Fruit fly (Drosophila melanogaster) whole organism, embryonic: Measurements from ENCODE around the gene fred.

ENCODE experiments used
- Abd-B ChIP-seq: fragments of 200-800 bp; sonication (Bioruptor generic); optimal IDR thresholded peaks from 2 replicates; lab custom pipeline; 2018; ENCODE audit warnings: missing biosample characterization, mild to moderate bottlenecking, missing genetic modification characterization, moderate library complexity
- Aef1 ChIP-seq: fragments of 200-800 bp; sonication (Bioruptor generic); IDR thresholded peaks from 3 replicates; pipeline ENCODE4 v1.3.6; 2022; ENCODE audit warnings: missing biosample characterization, missing genetic modification characterization
- Atf3 ChIP-seq: fragments of 200-800 bp; sonication (Bioruptor generic); optimal IDR thresholded peaks from 3 replicates; lab custom pipeline; 2016; ENCODE audit warnings: missing biosample characterization, missing genetic modification characterization
- Bdp1 ChIP-seq: fragments of 200-800 bp; sonication (Bioruptor generic); optimal IDR thresholded peaks from 3 replicates; lab custom pipeline; 2016; ENCODE audit warnings: missing biosample characterization, missing genetic modification characterization
- C15 ChIP-seq: fragments of 200-800 bp; sonication (Bioruptor generic); IDR thresholded peaks from 3 replicates; pipeline ENCODE4 v1.3.6; 2022; ENCODE audit warnings: missing biosample characterization, missing genetic modification characterization
- CG1024 ChIP-seq: fragments of 200-800 bp; sonication (Bioruptor generic); IDR thresholded peaks from 2 replicates; pipeline ENCODE4 v1.3.6; 2022; ENCODE audit warnings: missing biosample characterization, missing genetic modification characterization
- CG1233 ChIP-seq: fragments of 200-800 bp; sonication (Bioruptor generic); optimal IDR thresholded peaks from 4 replicates; lab custom pipeline; 2018; ENCODE audit warnings: missing biosample characterization, mild to moderate bottlenecking, missing genetic modification characterization
- CG13424 ChIP-seq: fragments of 200-800 bp; sonication (Bioruptor generic); optimal IDR thresholded peaks from 2 replicates; lab custom pipeline; 2019; ENCODE audit warnings: missing biosample characterization, mild to moderate bottlenecking, missing genetic modification characterization, moderate library complexity
- CG14014 ChIP-seq: fragments of 200-800 bp; sonication (Bioruptor generic); IDR thresholded peaks from 2 replicates; pipeline ENCODE4 v1.3.6; 2022; ENCODE audit warnings: missing biosample characterization, missing genetic modification characterization
- CG15479 ChIP-seq: fragments of 200-800 bp; sonication (Bioruptor generic); optimal IDR thresholded peaks from 3 replicates; lab custom pipeline; 2019; ENCODE audit warnings: missing biosample characterization, mild to moderate bottlenecking, missing genetic modification characterization, moderate library complexity
- CG16863 ChIP-seq: fragments of 200-800 bp; sonication (Bioruptor generic); optimal IDR thresholded peaks from 3 replicates; lab custom pipeline; 2016; ENCODE audit warnings: missing biosample characterization, missing genetic modification characterization
- CG18011 ChIP-seq: fragments of 200-800 bp; sonication (Bioruptor generic); optimal IDR thresholded peaks from 2 replicates; lab custom pipeline; 2017; ENCODE audit warnings: missing biosample characterization, missing genetic modification characterization, mild to moderate bottlenecking, moderate library complexity, missing genotype
- CG32772 ChIP-seq: fragments of 200-800 bp; sonication (Bioruptor generic); IDR thresholded peaks from 2 replicates; pipeline ENCODE4 v1.3.6; 2022; ENCODE audit warnings: missing biosample characterization, missing genetic modification characterization
- CG33557 ChIP-seq: fragments of 200-800 bp; sonication (Bioruptor generic); optimal IDR thresholded peaks from 2 replicates; lab custom pipeline; 2019; ENCODE audit warnings: missing biosample characterization, mild to moderate bottlenecking, missing genetic modification characterization, moderate library complexity
- CG6854 ChIP-seq: fragments of 200-800 bp; sonication (Bioruptor generic); optimal IDR thresholded peaks from 3 replicates; lab custom pipeline; 2017; ENCODE audit warnings: missing biosample characterization, mild to moderate bottlenecking, missing genetic modification characterization
- CG8924 ChIP-seq: fragments of 200-800 bp; optimal IDR thresholded peaks from 3 replicates; lab custom pipeline; 2019; ENCODE audit warnings: missing biosample characterization, mild to moderate bottlenecking, missing genetic modification characterization, moderate library complexity
- CG9215 ChIP-seq: fragments of 200-800 bp; sonication (Bioruptor generic); IDR thresholded peaks from 2 replicates; pipeline ENCODE4 v1.3.6; 2022; ENCODE audit warnings: missing biosample characterization, missing genetic modification characterization
- Camta ChIP-seq: fragments of 200-800 bp; sonication (Bioruptor generic); optimal IDR thresholded peaks from 2 replicates; lab custom pipeline; 2016; ENCODE audit warnings: missing biosample characterization, missing genetic modification characterization
- E2f2 ChIP-seq: fragments of 200-800 bp; sonication (Bioruptor generic); IDR thresholded peaks from 2 replicates; pipeline ENCODE4 v1.3.6; 2022; ENCODE audit warnings: missing biosample characterization, missing genetic modification characterization
- Ets65A ChIP-seq: fragments of 200-800 bp; sonication (Bioruptor generic); peaks from one replicate; lab custom pipeline; 2016; ENCODE audit warnings: missing biosample characterization, missing genetic modification characterization
- Gug ChIP-seq: fragments of 200-800 bp; sonication (Bioruptor generic); IDR thresholded peaks from 4 replicates; pipeline ENCODE4 v1.3.6; 2022; ENCODE audit warnings: missing biosample characterization, missing genetic modification characterization
- HmgZ ChIP-seq: fragments of 200-800 bp; sonication (Bioruptor generic); optimal IDR thresholded peaks from 2 replicates; lab custom pipeline; 2018; ENCODE audit warnings: missing biosample characterization, mild to moderate bottlenecking, missing genetic modification characterization
- Hmr ChIP-seq: fragments of 200-800 bp; sonication (Bioruptor generic); optimal IDR thresholded peaks from 3 replicates; lab custom pipeline; 2017; ENCODE audit warnings: mild to moderate bottlenecking, missing biosample characterization, missing genetic modification reagents, missing genetic modification characterization
- Max ChIP-seq: fragments of 200-800 bp; sonication (Bioruptor generic); optimal IDR thresholded peaks from 2 replicates; lab custom pipeline; 2016; ENCODE audit warnings: missing biosample characterization, mild to moderate bottlenecking, missing genetic modification characterization
- Med ChIP-seq: fragments of 200-800 bp; sonication (Bioruptor generic); peaks from one replicate; lab custom pipeline; 2016; ENCODE audit warnings: missing biosample characterization, missing genetic modification characterization, mild to moderate bottlenecking, inconsistent platforms, moderate library complexity
- NC2β ChIP-seq: fragments of 200-800 bp; sonication (Bioruptor generic); optimal IDR thresholded peaks from 2 replicates; lab custom pipeline; 2016; ENCODE audit warnings: missing biosample characterization, missing genetic modification characterization
- Opbp ChIP-seq: fragments of 200-800 bp; sonication (Bioruptor generic); IDR thresholded peaks from 3 replicates; pipeline ENCODE4 v1.3.6; 2022; ENCODE audit warnings: missing biosample characterization, missing genetic modification characterization; ENCODE audit not compliant: partially characterized antibody
- PHDP ChIP-seq: fragments of 200-800 bp; sonication (Bioruptor generic); optimal IDR thresholded peaks from 3 replicates; lab custom pipeline; 2018; ENCODE audit warnings: missing biosample characterization, mild to moderate bottlenecking, missing genetic modification characterization, moderate library complexity
- Sry-δ ChIP-seq: fragments of 200-800 bp; sonication (Bioruptor generic); optimal IDR thresholded peaks from 2 replicates; lab custom pipeline; 2016; ENCODE audit warnings: missing biosample characterization, missing genetic modification characterization
- YL-1 ChIP-seq: fragments of 200-800 bp; sonication (Bioruptor generic); optimal IDR thresholded peaks from 3 replicates; lab custom pipeline; 2017; ENCODE audit warnings: missing biosample characterization, mild to moderate bottlenecking, missing genetic modification characterization
- ap ChIP-seq: fragments of 200-800 bp; sonication (Bioruptor generic); IDR thresholded peaks from 2 replicates; pipeline ENCODE4 v1.3.6; 2022; ENCODE audit warnings: missing biosample characterization, missing genetic modification characterization
- bcd ChIP-seq: fragments of 200-800 bp; sonication (Bioruptor generic); optimal IDR thresholded peaks from 2 replicates; lab custom pipeline; 2017; ENCODE audit warnings: missing biosample characterization, mild to moderate bottlenecking, missing genetic modification characterization
- br ChIP-seq: fragments of >200 bp; optimal IDR thresholded peaks from 2 replicates; lab custom pipeline; 2017
- chinmo ChIP-seq: fragments of 200-800 bp; sonication (Bioruptor generic); IDR thresholded peaks from 4 replicates; pipeline ENCODE4 v1.3.6; 2022; ENCODE audit warnings: missing biosample characterization, missing genetic modification characterization; ENCODE audit not compliant: partially characterized antibody
- dmrt11E ChIP-seq: fragments of 200-800 bp; sonication (Bioruptor generic); optimal IDR thresholded peaks from 3 replicates; lab custom pipeline; 2018; ENCODE audit warnings: missing biosample characterization, mild to moderate bottlenecking, missing genetic modification characterization, moderate library complexity
- fu2 ChIP-seq: fragments of 200-800 bp; sonication (Bioruptor generic); optimal IDR thresholded peaks from 2 replicates; lab custom pipeline; 2016; ENCODE audit warnings: missing biosample characterization, missing genetic modification characterization
- hbn ChIP-seq: fragments of 200-800 bp; sonication (Bioruptor generic); IDR thresholded peaks from 2 replicates; pipeline ENCODE4 v1.3.6; 2022; ENCODE audit warnings: missing biosample characterization, missing genetic modification characterization; ENCODE audit not compliant: partially characterized antibody
- ind ChIP-seq: fragments of 200-800 bp; sonication (Bioruptor generic); optimal IDR thresholded peaks from 3 replicates; lab custom pipeline; 2016; ENCODE audit warnings: missing biosample characterization, missing genetic modification characterization
- insv ChIP-seq, 2 experiments: fragments of 200-800 bp; sonication (Bioruptor generic); optimal IDR thresholded peaks; 3 replicates each; lab custom pipeline; 2016 to 2018; ENCODE audit warnings: missing biosample characterization in 2 of 2, missing genetic modification characterization in 2 of 2
- lab ChIP-seq: fragments of 200-800 bp; sonication (Bioruptor generic); optimal IDR thresholded peaks from 3 replicates; lab custom pipeline; 2017; ENCODE audit warnings: missing biosample characterization, missing genetic modification characterization, mild to moderate bottlenecking, moderate library complexity, missing genetic modification reagents
- odd ChIP-seq: fragments of 200-800 bp; sonication (Bioruptor generic); optimal IDR thresholded peaks from 2 replicates; lab custom pipeline; 2017; ENCODE audit warnings: missing biosample characterization, mild to moderate bottlenecking, missing genetic modification characterization
- pan ChIP-seq, 4 experiments: fragments of >200 bp in 3 of 4; fragments of 200-800 bp in 1 of 4; sonication (Bioruptor generic) in 1 of 4; optimal IDR thresholded peaks in 3 of 4; IDR thresholded peaks in 1 of 4; 2 replicates each; pipeline versions ENCODE4 v1.3.6 to Lab custom; 2017 to 2022; ENCODE audit warnings: missing biosample characterization in 2 of 4, missing genetic modification characterization in 2 of 4, mixed read lengths in 1 of 4
- pho ChIP-seq: fragments of 200-800 bp; sonication (Bioruptor generic); optimal IDR thresholded peaks from 2 replicates; lab custom pipeline; 2016; ENCODE audit warnings: missing biosample characterization, missing genetic modification characterization
- sens ChIP-seq: fragments of 200-800 bp; sonication (Bioruptor generic); peaks from one replicate; lab custom pipeline; 2016; ENCODE audit warnings: missing biosample characterization, missing genetic modification characterization
- shn ChIP-seq: fragments of 200-800 bp; sonication (Bioruptor generic); optimal IDR thresholded peaks from 3 replicates; lab custom pipeline; 2016; ENCODE audit warnings: missing biosample characterization, missing genetic modification characterization
- sisA ChIP-seq: fragments of 200-800 bp; sonication (Bioruptor generic); IDR thresholded peaks from 2 replicates; pipeline ENCODE4 v1.3.6; 2022; ENCODE audit warnings: missing biosample characterization, missing genetic modification characterization
- slbo ChIP-seq: fragments of 200-800 bp; sonication (Bioruptor generic); IDR thresholded peaks from 2 replicates; pipeline ENCODE4 v1.3.6; 2022; ENCODE audit warnings: missing biosample characterization, missing genetic modification characterization
- stwl ChIP-seq: fragments of 200-800 bp; sonication (Bioruptor generic); optimal IDR thresholded peaks from 3 replicates; lab custom pipeline; 2018; ENCODE audit warnings: missing biosample characterization, mild to moderate bottlenecking, missing genetic modification characterization, moderate library complexity
- tll ChIP-seq, 2 experiments: fragments of 200-800 bp in 1 of 2; fragments of >200 bp in 1 of 2; sonication (Bioruptor generic) in 1 of 2; optimal IDR thresholded peaks; 2 replicates each; lab custom pipeline; 2017 to 2019; ENCODE audit warnings: missing biosample characterization in 2 of 2, missing genetic modification characterization in 2 of 2, mild to moderate bottlenecking in 1 of 2, moderate library complexity in 1 of 2
- ttk ChIP-seq: fragments of 200-800 bp; sonication (Bioruptor generic); IDR thresholded peaks from 2 replicates; pipeline ENCODE4 v2.1.2; 2022; ENCODE audit warnings: missing biosample characterization, missing genetic modification characterization

The fred gene

dm6 chr2L:3872283-3872682, 119.2 kb downstream of the fred start, which contains the start of gene CG31957 (continued):
- TF ChIP-seq chinmo (GFP tag; lab: Robert Waterston, UW), result peak; percentile 74; the same call in 1 of the 4 replicates
- peak; percentile 11; the same call in 1 of the 2 replicates for TF ChIP-seq CG32772
- TF ChIP-seq pho (GFP tag; lab: Kevin White, UChicago), result peak; percentile 79
- TF ChIP-seq pan (optimal IDR thresholded peaks at IDR 0.05; lab: Kevin White, UChicago), result no peak
- TF ChIP-seq pan (GFP tag; optimal IDR thresholded peaks at IDR 0.05 in 1 of 2, IDR thresholded peaks at IDR 0.05 in 1 of 2), result peak in 1 of 2 experiments; percentile 53
- no peak for TF ChIP-seq CG15479
- peak; percentile 48 for TF ChIP-seq YL-1 (GFP tag; lab: Kevin White, UChicago)
- TF ChIP-seq odd, result no peak
- TF ChIP-seq ind (GFP tag; lab: Kevin White, UChicago), result peak; percentile 42
- 0 out of 2 replicates have a peak, but pooled peaks have one; percentile 13 for TF ChIP-seq sisA (GFP tag; lab: Robert Waterston, UW)
- TF ChIP-seq bcd (GFP tag; lab: Kevin White, UChicago), result peak; percentile 22
- TF ChIP-seq Aef1 (GFP tag; lab: Robert Waterston, UW), result 0 out of 3 replicates have a peak, but pooled peaks have one; percentile 37
- peak; percentile 97 for TF ChIP-seq Sry-δ
- peak; percentile 19 for TF ChIP-seq CG16863 (GFP tag; lab: Kevin White, UChicago)
- peak; percentile 35 for TF ChIP-seq Max (GFP tag; lab: Kevin White, UChicago)
- TF ChIP-seq NC2β, result peak; percentile 57
- peak; percentile 52 for TF ChIP-seq Abd-B (GFP tag; lab: Kevin White, UChicago)
- TF ChIP-seq CG18011 (GFP tag; lab: Kevin White, UChicago), result peak; percentile 21
- TF ChIP-seq dmrt11E (tag; lab: Kevin White, UChicago), result peak; percentile 5
- peak in 1 of 2 experiments; percentile 84 for TF ChIP-seq tll (GFP tag; optimal IDR thresholded peaks at IDR 0.05; lab: Kevin White, UChicago)
- TF ChIP-seq sens, result peak; percentile 88
- peak in 1 of 2 experiments; percentile 3 for TF ChIP-seq insv (GFP tag; optimal IDR thresholded peaks at IDR 0.05; lab: Kevin White, UChicago)
- TF ChIP-seq HmgZ (tag; lab: Kevin White, UChicago), result peak; percentile 72
- TF ChIP-seq Bdp1 (GFP tag; lab: Kevin White, UChicago), result peak; percentile 34
- TF ChIP-seq CG14014 (GFP tag; lab: Robert Waterston, UW), result peak; percentile 53
- TF ChIP-seq Opbp, result peak; percentile 97
- TF ChIP-seq shn (GFP tag; lab: Kevin White, UChicago), result peak; percentile 82
- TF ChIP-seq Atf3 (GFP tag; lab: Kevin White, UChicago), result peak; percentile 33
- TF ChIP-seq fu2, result peak; percentile 74
- TF ChIP-seq hbn (GFP tag; lab: Robert Waterston, UW), result peak; percentile 96
- TF ChIP-seq CG13424 (tag; lab: Kevin White, UChicago), result no peak
- peak; percentile 45; the same call in 2 of the 4 replicates for TF ChIP-seq Gug (GFP tag; lab: Robert Waterston, UW)
- TF ChIP-seq CG1233 (GFP tag; lab: Kevin White, UChicago), result no peak
- peak; percentile 15 for TF ChIP-seq Camta (GFP tag; lab: Kevin White, UChicago)
- peak; percentile 91 for TF ChIP-seq Ets65A (GFP tag; lab: Kevin White, UChicago)
- no peak for TF ChIP-seq br (lab: Kevin White, UChicago)
- TF ChIP-seq C15 (GFP tag; lab: Robert Waterston, UW), result no peak
- no peak for TF ChIP-seq CG33557 (GFP tag; lab: Kevin White, UChicago)
- peak; percentile 94 for TF ChIP-seq stwl (tag; lab: Kevin White, UChicago)
- TF ChIP-seq ttk (GFP tag; lab: Robert Waterston, UW), result no peak
- peak; percentile 36 for TF ChIP-seq CG8924
- 0 out of 2 replicates have a peak, but pooled peaks have one; percentile 35 for TF ChIP-seq CG1024 (GFP tag; lab: Robert Waterston, UW)
- TF ChIP-seq Med (GFP tag; lab: Kevin White, UChicago), result peak; percentile 94
- no peak for TF ChIP-seq CG6854 (GFP tag; lab: Kevin White, UChicago)
- TF ChIP-seq ap (GFP tag; lab: Robert Waterston, UW), result no peak
- peak; percentile 87 for TF ChIP-seq E2f2 (GFP tag; lab: Robert Waterston, UW)
- peak; percentile 74 for TF ChIP-seq Hmr (GFP tag; lab: Kevin White, UChicago)
- no peak for TF ChIP-seq lab
- peak; percentile 89 for TF ChIP-seq slbo (GFP tag; lab: Robert Waterston, UW)
- TF ChIP-seq CG9215, result peak; percentile 59
- TF ChIP-seq PHDP (tag; lab: Kevin White, UChicago), result no peak
